Worm (Caenorhabditis elegans): ENCODE measurements around the gene Y97E10AR.2.

- TF ChIP-seq lin-11 (tag; optimal IDR thresholded peaks at IDR 0.05) (no peak), sma-3 (GFP tag; optimal IDR thresholded peaks at IDR 0.05) (no peak), snpc-4 (tag; optimal IDR thresholded peaks at IDR 0.05) (no peak), lin-13 (GFP tag; optimal IDR thresholded peaks at IDR 0.05) (no peak), ztf-11 (tag; optimal IDR thresholded peaks at IDR 0.05) (no peak), nhr-25 (tag; optimal IDR thresholded peaks at IDR 0.05) (no peak), blmp-1 (tag; optimal IDR thresholded peaks at IDR 0.05; ENCODE audit: insufficient read depth) (no peak), nhr-237 (tag; optimal IDR thresholded peaks at IDR 0.05) (no peak), nhr-23 (tag; optimal IDR thresholded peaks at IDR 0.05) (no peak)
Observed at ce11 chrV:7952855-7953254, 43.1 kb upstream of the Y97E10AR.2 start, which contains the start of gene clec-216.
